Fruit fly (Drosophila melanogaster) whole organism, pupa: ENCODE results near the gene Lip2.

ENCODE experiments used
- CG10348 ChIP-seq: fragments of 200-800 bp; sonication (Bioruptor generic); IDR thresholded peaks from 2 replicates; pipeline ENCODE4 v1.3.6; 2022; ENCODE audit warnings: missing biosample characterization, missing genetic modification characterization
- CG12605 ChIP-seq: fragments of 200-800 bp; sonication (Bioruptor generic); IDR thresholded peaks from 2 replicates; pipeline ENCODE4 v1.3.6; 2022; ENCODE audit warnings: missing biosample characterization, missing genetic modification characterization
- CG13204 ChIP-seq: fragments of 200-800 bp; sonication (Bioruptor generic); optimal IDR thresholded peaks from 2 replicates; lab custom pipeline; 2018; ENCODE audit warnings: missing biosample characterization, mild to moderate bottlenecking, missing genetic modification characterization, moderate library complexity
- CG14655 ChIP-seq: fragments of 200-800 bp; sonication (Bioruptor generic); optimal IDR thresholded peaks from 3 replicates; lab custom pipeline; 2017; ENCODE audit warnings: mild to moderate bottlenecking, missing biosample characterization, missing genetic modification reagents, missing genetic modification characterization
- CG15710 ChIP-seq: fragments of 200-800 bp; sonication (Bioruptor generic); optimal IDR thresholded peaks from 2 replicates; lab custom pipeline; 2018; ENCODE audit warnings: missing biosample characterization, mild to moderate bottlenecking, missing genetic modification characterization, moderate library complexity
- CG17806 ChIP-seq: fragments of 200-800 bp; sonication (Bioruptor generic); optimal IDR thresholded peaks from 2 replicates; lab custom pipeline; 2018; ENCODE audit warnings: missing biosample characterization, mild to moderate bottlenecking, missing genetic modification characterization, moderate library complexity
- CG32121 ChIP-seq: fragments of 200-800 bp; sonication (Bioruptor generic); IDR thresholded peaks from 2 replicates; pipeline ENCODE4 v1.3.6; 2022; ENCODE audit warnings: missing biosample characterization, missing genetic modification characterization
- CG34367 ChIP-seq: fragments of 200-800 bp; sonication (Bioruptor generic); optimal IDR thresholded peaks from 2 replicates; lab custom pipeline; 2018; ENCODE audit warnings: missing biosample characterization, mild to moderate bottlenecking, missing genetic modification characterization
- CG4496 ChIP-seq: fragments of 200-800 bp; sonication (Bioruptor generic); IDR thresholded peaks from 3 replicates; pipeline ENCODE4 v1.3.6; 2022; ENCODE audit warnings: missing biosample characterization, missing genetic modification characterization
- CG8159 ChIP-seq: fragments of 200-800 bp; sonication (Bioruptor generic); optimal IDR thresholded peaks from 3 replicates; lab custom pipeline; 2018; ENCODE audit warnings: missing biosample characterization, mild to moderate bottlenecking, missing genetic modification characterization, moderate library complexity
- CG8301 ChIP-seq: fragments of 200-800 bp; sonication (Bioruptor generic); optimal IDR thresholded peaks from 2 replicates; lab custom pipeline; 2018; ENCODE audit warnings: missing biosample characterization, mild to moderate bottlenecking, missing genetic modification characterization
- CG9948 ChIP-seq: fragments of 200-800 bp; sonication (Bioruptor generic); optimal IDR thresholded peaks from 2 replicates; lab custom pipeline; 2018; ENCODE audit warnings: missing biosample characterization, mild to moderate bottlenecking, missing genetic modification characterization, moderate library complexity
- D1 ChIP-seq: fragments of 200-800 bp; sonication (Bioruptor generic); optimal IDR thresholded peaks from 2 replicates; lab custom pipeline; 2018; ENCODE audit warnings: missing biosample characterization, mild to moderate bottlenecking, missing genetic modification characterization, moderate library complexity
- EcR ChIP-seq: fragments of 200-800 bp; sonication (Bioruptor generic); optimal IDR thresholded peaks from 3 replicates; lab custom pipeline; 2019; ENCODE audit warnings: missing biosample characterization, missing genetic modification characterization, mild to moderate bottlenecking, moderate library complexity, missing genetic modification reagents
- Ets98B ChIP-seq: fragments of 200-800 bp; sonication (Bioruptor generic); IDR thresholded peaks from 2 replicates; pipeline ENCODE4 v1.3.6; 2022; ENCODE audit warnings: missing biosample characterization, missing genetic modification characterization
- Pif1A ChIP-seq: fragments of 200-800 bp; sonication (Bioruptor generic); optimal IDR thresholded peaks from 3 replicates; lab custom pipeline; 2016; ENCODE audit warnings: missing biosample characterization, missing genetic modification characterization
- Pif1B ChIP-seq: fragments of 200-800 bp; sonication (Bioruptor generic); optimal IDR thresholded peaks from 3 replicates; lab custom pipeline; 2016; ENCODE audit warnings: missing biosample characterization, missing genetic modification characterization
- Snoo ChIP-seq: fragments of 200-800 bp; sonication (Bioruptor generic); optimal IDR thresholded peaks from 3 replicates; lab custom pipeline; 2017; ENCODE audit warnings: missing biosample characterization, mild to moderate bottlenecking, missing genetic modification characterization, inconsistent platforms
- fd96Ca ChIP-seq: fragments of 200-800 bp; sonication (Bioruptor generic); IDR thresholded peaks from 3 replicates; pipeline ENCODE4 v1.3.6; 2022; ENCODE audit warnings: missing biosample characterization, missing genetic modification characterization
- gl ChIP-seq: fragments of 200-800 bp; sonication (Bioruptor generic); optimal IDR thresholded peaks from 2 replicates; lab custom pipeline; 2018; ENCODE audit warnings: missing biosample characterization, mild to moderate bottlenecking, missing genetic modification characterization
- rn ChIP-seq: fragments of 200-800 bp; sonication (Bioruptor generic); IDR thresholded peaks from 2 replicates; pipeline ENCODE4 v1.3.6; 2022; ENCODE audit warnings: missing biosample characterization, missing genetic modification characterization

Lip2 gene

DNA sequence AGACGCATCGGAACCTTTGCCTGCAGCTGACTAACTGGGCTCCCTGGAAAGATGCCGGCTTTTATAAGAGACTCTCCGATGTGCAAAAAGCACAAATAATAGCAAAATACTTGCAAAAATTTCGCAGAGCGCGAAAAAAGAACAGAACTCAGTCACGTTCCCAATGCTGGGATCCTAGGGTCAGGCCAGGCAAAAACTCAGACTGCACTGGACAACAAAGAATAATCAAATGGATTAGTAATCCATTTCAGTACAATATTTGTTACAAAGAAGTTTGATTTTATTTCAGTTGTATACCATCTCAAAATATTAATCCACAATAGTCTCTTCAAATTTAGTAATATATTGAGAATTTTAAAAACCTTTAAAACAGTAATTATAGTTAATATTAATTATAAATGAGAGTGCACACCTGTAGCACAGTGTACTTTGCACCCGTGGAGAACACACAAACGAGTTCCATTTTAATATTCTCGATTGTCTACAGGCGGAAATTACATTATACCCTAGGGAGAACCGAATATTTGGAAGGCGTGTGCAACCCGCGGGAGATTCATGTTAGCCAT is 15.1 kb downstream of the Lip2 start, which contains the start of gene CG17108:
CG17108 (minus strand) TSS at position 51 of the 566 bp plus-strand sequence.
- TF ChIP-seq CG8159 (tag; lab: Kevin White, UChicago) (peak; percentile 55), CG14655 (GFP tag; lab: Kevin White, UChicago) (peak; percentile 6), CG9948 (tag; lab: Kevin White, UChicago) (peak; percentile 32), D1 (tag; lab: Kevin White, UChicago) (no peak), CG15710 (tag; lab: Kevin White, UChicago) (peak; percentile 36)

DNA sequence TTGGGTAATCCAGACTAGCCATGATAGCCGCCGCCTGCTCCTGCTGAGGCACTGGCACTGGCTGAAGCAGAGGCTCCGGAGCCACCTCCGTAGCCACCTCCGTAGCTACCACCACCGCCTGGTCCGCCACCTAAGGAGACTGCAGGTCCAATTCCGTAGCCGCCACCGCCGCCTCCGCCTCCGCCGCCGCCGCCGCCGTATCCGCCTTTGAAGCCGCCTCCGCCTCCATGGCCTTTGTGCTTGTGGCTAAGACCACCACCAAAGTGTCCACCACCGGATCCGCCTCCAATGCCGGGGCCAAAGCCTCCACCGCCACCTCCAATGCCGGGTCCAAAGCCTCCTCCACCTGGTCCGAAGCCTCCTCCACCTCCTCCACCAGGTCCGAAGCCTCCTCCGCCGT is 16.2 kb downstream of the Lip2 start:
- TF ChIP-seq CG9948 (tag; lab: Kevin White, UChicago): no peak
- TF ChIP-seq CG8301 (tag; lab: Kevin White, UChicago): no peak
- no peak for TF ChIP-seq CG13204 (GFP tag; lab: Kevin White, UChicago)
- no peak for TF ChIP-seq Pif1B
- no peak for TF ChIP-seq rn (GFP tag; lab: Robert Waterston, UW)
- TF ChIP-seq Ets98B (GFP tag; lab: Robert Waterston, UW): no peak
- TF ChIP-seq Snoo: no peak
- TF ChIP-seq CG17806 (tag; lab: Kevin White, UChicago): no peak

DNA sequence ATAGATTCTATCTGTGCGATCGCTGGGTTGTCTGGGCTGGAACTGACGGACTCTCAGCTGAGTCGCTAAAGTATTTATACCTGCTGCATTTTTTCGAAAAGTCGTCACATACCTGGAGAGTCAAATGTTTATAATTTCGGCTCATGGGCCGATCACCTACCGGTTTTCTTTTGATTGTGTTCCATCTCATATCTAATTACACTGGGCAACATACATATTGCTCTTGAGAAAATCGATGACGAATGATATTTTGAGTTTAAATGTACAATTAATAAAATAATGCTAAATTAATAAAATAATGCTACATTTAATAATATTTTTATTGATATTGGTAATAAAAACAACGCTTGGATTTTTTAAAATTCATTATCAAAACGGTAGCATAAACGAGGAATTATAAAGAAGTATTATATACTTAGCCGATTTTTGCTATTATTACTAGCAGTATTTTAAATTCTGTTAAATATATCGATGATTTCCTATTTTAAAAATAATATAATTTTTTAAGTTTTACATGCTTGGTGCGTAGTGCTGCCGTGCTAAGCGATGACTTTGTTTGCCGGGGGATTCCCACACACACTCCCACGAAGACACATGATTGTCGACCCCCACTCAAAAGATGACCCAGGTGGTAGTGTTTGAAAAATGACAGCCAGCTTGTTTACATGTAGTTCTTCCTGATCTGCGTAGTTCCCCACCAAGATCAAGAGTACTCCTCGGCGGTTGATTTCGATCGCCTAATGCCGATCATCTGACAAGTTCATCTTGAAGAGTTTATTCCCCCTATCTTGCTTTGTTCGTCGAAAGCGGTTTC is 19.8 kb downstream of the Lip2 start, which contains the start of gene CG7294:
CG7294 (minus strand) TSS at position 51 of the 814 bp plus-strand sequence.
- TF ChIP-seq Ets98B (GFP tag; lab: Robert Waterston, UW): no peak
- TF ChIP-seq CG9948 (tag; lab: Kevin White, UChicago): no peak
- TF ChIP-seq Pif1B: no peak
- no peak for TF ChIP-seq fd96Ca
- no peak for TF ChIP-seq EcR (GFP tag; lab: Kevin White, UChicago)
- no peak for TF ChIP-seq CG15710 (tag; lab: Kevin White, UChicago)
- TF ChIP-seq CG8301 (tag; lab: Kevin White, UChicago): no peak
- no peak for TF ChIP-seq CG12605 (GFP tag; lab: Robert Waterston, UW)

DNA sequence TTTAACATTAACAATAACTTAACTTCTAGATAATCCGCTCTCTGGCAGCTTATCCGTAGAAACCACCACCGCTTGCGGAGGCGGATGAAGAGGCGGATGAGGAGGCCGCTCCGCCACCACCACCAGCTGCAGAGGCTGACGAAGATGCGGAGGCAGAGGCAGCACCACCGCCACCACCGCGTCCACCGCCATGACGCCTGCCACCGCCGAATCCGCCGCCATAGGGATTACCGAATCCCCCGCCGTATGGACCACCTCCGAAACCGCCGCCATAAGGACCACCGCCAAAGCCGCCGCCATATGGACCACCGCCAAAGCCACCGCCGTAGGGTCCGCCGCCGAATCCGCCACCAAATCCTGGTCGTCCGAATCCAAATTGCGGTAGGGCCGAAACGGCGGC is 20.5 kb downstream of the Lip2 start:
- TF ChIP-seq Pif1A (no peak), CG13204 (GFP tag; lab: Kevin White, UChicago) (no peak), Pif1B (no peak), rn (GFP tag; lab: Robert Waterston, UW) (no peak), CG34367 (tag; lab: Kevin White, UChicago) (no peak), CG4496 (GFP tag; lab: Robert Waterston, UW) (no peak), CG10348 (no peak), fd96Ca (no peak)

DNA sequence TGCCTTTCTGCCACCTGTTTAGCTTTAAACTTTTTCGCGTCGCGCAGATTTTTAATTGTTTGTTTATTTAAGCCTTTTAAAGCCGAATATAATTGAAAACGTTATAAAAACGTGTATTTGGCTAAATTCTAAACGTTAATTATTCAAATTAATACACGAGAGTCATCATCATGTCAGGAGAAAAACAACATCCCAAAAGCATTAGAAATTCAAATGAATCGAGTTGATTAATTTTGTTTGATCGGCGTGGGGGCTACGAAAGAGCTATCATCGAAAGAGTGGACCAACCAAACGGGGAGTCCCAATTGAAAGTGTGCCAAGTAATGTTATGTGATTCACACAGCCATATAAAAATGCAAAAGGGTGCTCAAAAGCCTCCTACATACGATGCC is 21.5 kb downstream of the Lip2 start:
- TF ChIP-seq Pif1B: no peak
- no peak for TF ChIP-seq CG14655 (GFP tag; lab: Kevin White, UChicago)
- no peak for TF ChIP-seq CG13204 (GFP tag; lab: Kevin White, UChicago)
- TF ChIP-seq CG15710 (tag; lab: Kevin White, UChicago): no peak
- no peak for TF ChIP-seq CG34367 (tag; lab: Kevin White, UChicago)
- no peak for TF ChIP-seq CG4496 (GFP tag; lab: Robert Waterston, UW)
- TF ChIP-seq Ets98B (GFP tag; lab: Robert Waterston, UW): no peak
- TF ChIP-seq CG32121 (GFP tag; lab: Robert Waterston, UW): no peak
- TF ChIP-seq EcR (GFP tag; lab: Kevin White, UChicago): no peak
- no peak for TF ChIP-seq CG10348
- TF ChIP-seq gl (tag; lab: Kevin White, UChicago): no peak
- TF ChIP-seq CG9948 (tag; lab: Kevin White, UChicago): no peak
- no peak for TF ChIP-seq rn (GFP tag; lab: Robert Waterston, UW)
- TF ChIP-seq CG8159 (tag; lab: Kevin White, UChicago): no peak
- no peak for TF ChIP-seq Snoo
- no peak for TF ChIP-seq fd96Ca

- TF ChIP-seq fd96Ca (no peak), CG34367 (tag; lab: Kevin White, UChicago) (no peak), CG4496 (GFP tag; lab: Robert Waterston, UW) (no peak), D1 (tag; lab: Kevin White, UChicago) (no peak), Pif1B (no peak), CG17806 (tag; lab: Kevin White, UChicago) (no peak)
These were observed 22.1 kb downstream of the Lip2 start, which contains the start of gene CG7296 for dm6 chr2L:10687009-10687793. Gene CG7296, minus strand, starts transcription at chr2L:10687066.
